Worm (Caenorhabditis elegans) whole organism, L3 larva: ENCODE measurements around the gene Y67A10A.3.

Experiments used
- ama-1 ChIP-seq: fragments of 150-350 bp; optimal IDR thresholded peaks from 2 replicates; lab custom pipeline; 2018
- egl-27 ChIP-seq: sonication (generic microtip); optimal IDR thresholded peaks from 4 replicates; lab custom pipeline; 2017; ENCODE audit warnings: missing biosample characterization, missing genetic modification reagents, missing genetic modification characterization
- fkh-10 ChIP-seq: sonication (generic microtip); optimal IDR thresholded peaks from 2 replicates; lab custom pipeline; 2017; ENCODE audit warnings: missing biosample characterization, missing genetic modification reagents, missing genetic modification characterization
- jun-1 ChIP-seq: fragments of 150-350 bp; optimal IDR thresholded peaks from 2 replicates; lab custom pipeline; 2014; ENCODE audit warnings: missing biosample characterization, missing genetic modification reagents, missing genetic modification characterization
- lsy-12 ChIP-seq: sonication (generic microtip); optimal IDR thresholded peaks from 2 replicates; lab custom pipeline; 2016; ENCODE audit warnings: mild to moderate bottlenecking, missing genetic modification characterization, missing compliant biosample characterization
- mdl-1 ChIP-seq: fragments of 150-350 bp; optimal IDR thresholded peaks from 2 replicates; lab custom pipeline; 2014; ENCODE audit warnings: missing biosample characterization, missing genetic modification characterization
- nhr-11 ChIP-seq: fragments of 150-350 bp; optimal IDR thresholded peaks from 2 replicates; lab custom pipeline; 2014; ENCODE audit warnings: missing biosample characterization, missing genetic modification characterization
- pha-4 ChIP-seq: fragments of 150-350 bp; optimal IDR thresholded peaks from 2 replicates; lab custom pipeline; 2014; ENCODE audit warnings: missing biosample characterization, missing genetic modification reagents, missing genetic modification characterization
- sea-2 ChIP-seq: fragments of 150-350 bp; sonication (generic microtip); optimal IDR thresholded peaks from 4 replicates; lab custom pipeline; 2014; ENCODE audit warnings: missing biosample characterization, missing genetic modification reagents, missing genetic modification characterization
- snpc-4 ChIP-seq: fragments of 150-350 bp; optimal IDR thresholded peaks from 2 replicates; lab custom pipeline; 2014; ENCODE audit warnings: missing biosample characterization, missing genetic modification characterization
- tbx-2 ChIP-seq: sonication (generic microtip); optimal IDR thresholded peaks from 2 replicates; lab custom pipeline; 2016; ENCODE audit warnings: mild to moderate bottlenecking, missing genetic modification characterization, missing compliant biosample characterization

- TF ChIP-seq ama-1 (lab: Kevin White, UChicago) (no peak), fkh-10 (GFP tag; lab: Kevin White, UChicago) (no peak), jun-1 (tag; lab: Kevin White, UChicago) (no peak), nhr-11 (no peak), egl-27 (tag; lab: Kevin White, UChicago) (no peak), sea-2 (GFP tag; lab: Kevin White, UChicago) (no peak), mdl-1 (no peak), lsy-12 (no peak), pha-4 (no peak), snpc-4 (tag; lab: Kevin White, UChicago) (no peak), tbx-2 (tag; lab: Kevin White, UChicago) (no peak)
These were observed 49.3 kb downstream of the Y67A10A.3 start for ce11 chrIV:14284920-14285319.
